Worm (Caenorhabditis elegans): ENCODE results near the gene C16D9.3.

- TF ChIP-seq nhr-28 (tag; optimal IDR thresholded peaks at IDR 0.05) (no peak), unc-39 (tag; optimal IDR thresholded peaks at IDR 0.05) (no peak), lin-32 (GFP tag; optimal IDR thresholded peaks at IDR 0.05) (no peak), lsy-2 (tag; optimal IDR thresholded peaks at IDR 0.05) (no peak), blmp-1 (tag; optimal IDR thresholded peaks at IDR 0.05) (no peak), nhr-12 (tag; optimal IDR thresholded peaks at IDR 0.05) (no peak), ces-1 (GFP tag; optimal IDR thresholded peaks at IDR 0.05) (no peak), zip-8 (tag; optimal IDR thresholded peaks at IDR 0.05) (no peak), mep-1 (tag; optimal IDR thresholded peaks at IDR 0.05) (no peak), ztf-11 (tag; optimal IDR thresholded peaks at IDR 0.05) (no peak), mab-5 (tag; optimal IDR thresholded peaks at IDR 0.05) (no peak)
Observed at ce11 chrV:8226812-8227211, 13.0 kb downstream of the C16D9.3 start, which contains the start of gene K07C11.10.

Measured in whole organism, mixed stage, embryonic.